Worm (Caenorhabditis elegans) whole organism, late embryonic: ENCODE data around the gene Y26E6A.3.

Experiments
- C08G9.2 ChIP-seq: sonication (generic microtip); optimal IDR thresholded peaks from 2 replicates; lab custom pipeline; 2016; ENCODE audit warnings: mild to moderate bottlenecking, missing genetic modification characterization, moderate library complexity, missing compliant biosample characterization
- C38D4.7 ChIP-seq: fragments of 200-800 bp; sonication (Bioruptor generic); optimal IDR thresholded peaks from 2 replicates; lab custom pipeline; 2018; ENCODE audit warnings: mild to moderate bottlenecking, missing genetic modification characterization, moderate library complexity, missing compliant biosample characterization
- F13H6.1 ChIP-seq: sonication (generic microtip); optimal IDR thresholded peaks from 2 replicates; lab custom pipeline; 2016; ENCODE audit warnings: missing genetic modification characterization, missing compliant biosample characterization
- K09A11.1 ChIP-seq: sonication (generic microtip); optimal IDR thresholded peaks from 2 replicates; lab custom pipeline; 2017; ENCODE audit warnings: antibody characterized with exemption, mild to moderate bottlenecking, missing genetic modification characterization, missing compliant biosample characterization; ENCODE audit not compliant: insufficient read depth
- T23F11.4 ChIP-seq: fragments of 200-800 bp; sonication (Bioruptor generic); optimal IDR thresholded peaks from 2 replicates; lab custom pipeline; 2018; ENCODE audit warnings: mild to moderate bottlenecking, missing genetic modification characterization, missing compliant biosample characterization
- ahr-1 ChIP-seq: sonication (generic microtip); optimal IDR thresholded peaks from 2 replicates; lab custom pipeline; 2016; ENCODE audit warnings: missing genetic modification characterization, missing compliant biosample characterization
- ama-1 ChIP-seq: fragments of 150-350 bp; optimal IDR thresholded peaks from 2 replicates; lab custom pipeline; 2014
- ceh-19 ChIP-seq: fragments of 200-800 bp; sonication (Bioruptor generic); optimal IDR thresholded peaks from 2 replicates; lab custom pipeline; 2018; ENCODE audit warnings: mild to moderate bottlenecking, missing genetic modification characterization, missing compliant biosample characterization
- ceh-2 ChIP-seq: sonication (generic microtip); optimal IDR thresholded peaks from 2 replicates; lab custom pipeline; 2016; ENCODE audit warnings: missing genotype, missing genetic modification characterization, missing compliant biosample characterization
- ceh-22 ChIP-seq: sonication (generic microtip); optimal IDR thresholded peaks from 2 replicates; lab custom pipeline; 2017; ENCODE audit warnings: missing biosample characterization, missing genetic modification characterization
- ceh-31 ChIP-seq: sonication (generic microtip); optimal IDR thresholded peaks from 2 replicates; lab custom pipeline; 2016; ENCODE audit warnings: missing genetic modification characterization, missing compliant biosample characterization
- ceh-34 ChIP-seq: sonication (generic microtip); optimal IDR thresholded peaks from 2 replicates; lab custom pipeline; 2016; ENCODE audit warnings: mild to moderate bottlenecking, missing genetic modification characterization, missing compliant biosample characterization
- ceh-45 ChIP-seq: fragments of 200-800 bp; sonication (Bioruptor generic); IDR thresholded peaks from 2 replicates; pipeline ENCODE4 v1.3.6; 2022; ENCODE audit warnings: missing genetic modification reagents, missing genetic modification characterization, missing compliant biosample characterization
- che-1 ChIP-seq: sonication (generic microtip); optimal IDR thresholded peaks from 2 replicates; lab custom pipeline; 2016; ENCODE audit warnings: mild to moderate bottlenecking, missing genetic modification characterization, missing compliant biosample characterization
- dmd-4 ChIP-seq: sonication (generic microtip); optimal IDR thresholded peaks from 2 replicates; lab custom pipeline; 2016; ENCODE audit warnings: borderline replicate concordance, missing genetic modification characterization, missing compliant biosample characterization
- dve-1 ChIP-seq: sonication (generic microtip); optimal IDR thresholded peaks from 2 replicates; lab custom pipeline; 2017; ENCODE audit warnings: antibody characterized with exemption, mild to moderate bottlenecking, missing genetic modification characterization, missing compliant biosample characterization
- elt-2 ChIP-seq: sonication (generic microtip); optimal IDR thresholded peaks from 2 replicates; lab custom pipeline; 2016; ENCODE audit warnings: missing genetic modification reagents, missing genetic modification characterization, missing compliant biosample characterization
- elt-4 ChIP-seq: sonication (generic microtip); optimal IDR thresholded peaks from 2 replicates; lab custom pipeline; 2016; ENCODE audit warnings: missing genetic modification characterization, missing compliant biosample characterization
- eyg-1 ChIP-seq: sonication (generic microtip); optimal IDR thresholded peaks from 2 replicates; lab custom pipeline; 2016; ENCODE audit warnings: missing genotype, missing genetic modification characterization, missing compliant biosample characterization
- fkh-10 ChIP-seq: fragments of 150-350 bp; optimal IDR thresholded peaks from 2 replicates; lab custom pipeline; 2014; ENCODE audit warnings: missing biosample characterization, missing genetic modification reagents, missing genetic modification characterization
- hlh-13 ChIP-seq: fragments of 200-800 bp; sonication (Bioruptor generic); optimal IDR thresholded peaks from 2 replicates; lab custom pipeline; 2018; ENCODE audit warnings: mild to moderate bottlenecking, missing genetic modification characterization, missing compliant biosample characterization
- hlh-15 ChIP-seq: sonication (generic microtip); optimal IDR thresholded peaks from 2 replicates; lab custom pipeline; 2016; ENCODE audit warnings: missing genetic modification characterization, missing compliant biosample characterization
- hlh-30 ChIP-seq: sonication (generic microtip); optimal IDR thresholded peaks from 2 replicates; lab custom pipeline; 2017; ENCODE audit warnings: antibody characterized with exemption, missing genetic modification characterization, missing compliant biosample characterization; ENCODE audit not compliant: insufficient read depth
- hlh-8 ChIP-seq: sonication (generic microtip); optimal IDR thresholded peaks from 2 replicates; lab custom pipeline; 2016; ENCODE audit warnings: missing genotype, missing genetic modification characterization, missing compliant biosample characterization
- lim-6 ChIP-seq: sonication (generic microtip); optimal IDR thresholded peaks from 2 replicates; lab custom pipeline; 2016; ENCODE audit warnings: missing genetic modification characterization, missing compliant biosample characterization
- lin-11 ChIP-seq: fragments of 200-800 bp; sonication (Bioruptor generic); optimal IDR thresholded peaks from 2 replicates; lab custom pipeline; 2018; ENCODE audit warnings: mild to moderate bottlenecking, missing genetic modification characterization, missing compliant biosample characterization
- nhr-11 ChIP-seq: fragments of 150-350 bp; optimal IDR thresholded peaks from 2 replicates; lab custom pipeline; 2014; ENCODE audit warnings: missing biosample characterization, missing genetic modification characterization
- nhr-232 ChIP-seq: sonication (generic microtip); optimal IDR thresholded peaks from 2 replicates; lab custom pipeline; 2016; ENCODE audit warnings: missing genetic modification characterization, missing compliant biosample characterization
- npax-4 ChIP-seq: sonication (generic microtip); optimal IDR thresholded peaks from 2 replicates; lab custom pipeline; 2016; ENCODE audit warnings: missing genetic modification characterization, missing compliant biosample characterization
- pat-9 ChIP-seq: fragments of 200-800 bp; sonication (Bioruptor generic); optimal IDR thresholded peaks from 2 replicates; lab custom pipeline; 2018; ENCODE audit warnings: mild to moderate bottlenecking, missing genetic modification characterization, moderate library complexity, missing compliant biosample characterization
- pax-1 ChIP-seq: fragments of 150-350 bp; optimal IDR thresholded peaks from 2 replicates; lab custom pipeline; 2014; ENCODE audit warnings: missing biosample characterization, missing genetic modification characterization
- pros-1 ChIP-seq: fragments of 150-350 bp; optimal IDR thresholded peaks from 2 replicates; lab custom pipeline; 2014; ENCODE audit warnings: missing biosample characterization, missing genetic modification reagents, missing genetic modification characterization
- ref-2 ChIP-seq: sonication (generic microtip); optimal IDR thresholded peaks from 2 replicates; lab custom pipeline; 2016; ENCODE audit warnings: missing genetic modification characterization, missing compliant biosample characterization
- sox-4 ChIP-seq: sonication (generic microtip); optimal IDR thresholded peaks from 2 replicates; lab custom pipeline; 2017; ENCODE audit warnings: mild to moderate bottlenecking, missing genetic modification characterization, inconsistent platforms, missing compliant biosample characterization
- unc-3 ChIP-seq, 2 experiments: fragments of 200-800 bp in 1 of 2; sonication (Bioruptor generic) in 1 of 2; sonication (generic microtip) in 1 of 2; conservative IDR thresholded peaks in 1 of 2; optimal IDR thresholded peaks in 1 of 2; 2 replicates each; pipeline versions ENCODE4 v1.3.6 to Lab custom; 2016 to 2022; ENCODE audit warnings: missing compliant biosample characterization in 2 of 2, missing genetic modification characterization in 2 of 2, missing genetic modification reagents in 1 of 2
- unc-42 ChIP-seq: sonication (generic microtip); optimal IDR thresholded peaks from 2 replicates; lab custom pipeline; 2016; ENCODE audit warnings: missing genotype, missing genetic modification characterization, missing compliant biosample characterization
- unc-55 ChIP-seq: sonication (generic microtip); optimal IDR thresholded peaks from 2 replicates; lab custom pipeline; 2017; ENCODE audit warnings: missing biosample characterization, missing genetic modification reagents, missing genetic modification characterization
- unc-86 ChIP-seq: sonication (generic microtip); optimal IDR thresholded peaks from 2 replicates; lab custom pipeline; 2016; ENCODE audit warnings: missing genetic modification characterization, missing compliant biosample characterization
- ztf-16 ChIP-seq: sonication (generic microtip); optimal IDR thresholded peaks from 2 replicates; lab custom pipeline; 2017; ENCODE audit warnings: missing genetic modification characterization, missing compliant biosample characterization

Y26E6A.3 gene

DNA sequence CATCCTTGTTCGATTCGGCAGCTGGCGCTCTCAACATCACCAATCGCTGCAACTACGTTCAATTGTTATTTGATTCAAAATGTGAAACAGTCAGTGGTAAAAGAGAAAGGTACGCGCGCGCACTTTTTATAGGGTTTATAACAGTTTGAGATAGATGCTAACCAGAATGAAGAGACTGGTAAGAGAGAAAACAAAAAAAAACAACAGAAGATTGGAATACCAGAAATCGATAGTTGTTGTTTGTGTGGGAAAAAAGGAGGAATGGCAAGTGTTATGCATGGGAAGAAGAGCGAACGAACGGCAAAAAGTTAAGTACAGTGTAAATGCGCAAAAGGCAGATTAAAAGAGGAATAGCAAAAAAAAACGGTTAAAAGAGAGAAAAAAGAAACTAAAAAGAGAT lies at the start of gene Y26E6A.3:
Gene Y26E6A.3, minus strand, starts transcription at position 101 of the 400 bp plus-strand sequence.
- TF ChIP-seq unc-55 (GFP tag; lab: Kevin White, UChicago) (no peak), npax-4 (tag; lab: Kevin White, UChicago) (no peak), eyg-1 (tag; lab: Kevin White, UChicago) (no peak), pax-1 (no peak), unc-42 (tag; lab: Kevin White, UChicago) (no peak), K09A11.1 (no peak), ama-1 (lab: Kevin White, UChicago) (no peak), elt-2 (tag; lab: Kevin White, UChicago) (no peak), ahr-1 (tag; lab: Kevin White, UChicago) (no peak), unc-86 (tag; lab: Kevin White, UChicago) (no peak), ceh-22 (tag; lab: Kevin White, UChicago) (no peak), fkh-10 (GFP tag; lab: Kevin White, UChicago) (no peak), ref-2 (tag; lab: Kevin White, UChicago) (no peak), nhr-11 (tag; lab: Kevin White, UChicago) (no peak), unc-3 (GFP tag; conservative IDR thresholded peaks at IDR 0.05; lab: Robert Waterston, UW) (no peak), unc-3 (tag; optimal IDR thresholded peaks at IDR 0.05; lab: Kevin White, UChicago) (no peak)

ce11 chrX:13959383-13959782 lies 49.6 kb upstream of the Y26E6A.3 start:
- no peak for TF ChIP-seq sox-4
- TF ChIP-seq T23F11.4 = no peak
- no peak for TF ChIP-seq dmd-4 (tag; lab: Kevin White, UChicago)
- TF ChIP-seq C08G9.2 (tag; lab: Kevin White, UChicago) = no peak
- no peak for TF ChIP-seq lim-6
- TF ChIP-seq ama-1 (lab: Kevin White, UChicago) = no peak
- no peak for TF ChIP-seq hlh-13 (GFP tag; lab: Kevin White, UChicago)
- TF ChIP-seq ceh-45 = no peak
- TF ChIP-seq ceh-31 (tag; lab: Kevin White, UChicago) = no peak
- TF ChIP-seq lin-11 (tag; lab: Kevin White, UChicago) = no peak
- no peak for TF ChIP-seq ceh-2 (tag; lab: Kevin White, UChicago)
- TF ChIP-seq F13H6.1 (tag; lab: Kevin White, UChicago) = no peak
- no peak for TF ChIP-seq elt-4
- TF ChIP-seq che-1 (tag; lab: Kevin White, UChicago) = no peak
- TF ChIP-seq hlh-15 (tag; lab: Kevin White, UChicago) = no peak

- TF ChIP-seq dve-1 (tag; lab: Kevin White, UChicago) = no peak
- no peak for TF ChIP-seq elt-2 (tag; lab: Kevin White, UChicago)
- no peak for TF ChIP-seq ztf-16 (tag; lab: Kevin White, UChicago)
- TF ChIP-seq ceh-2 (tag; lab: Kevin White, UChicago) = no peak
- TF ChIP-seq, all 69 proteins: peak for 0
Measured at ce11 chrX:13958451-13958850, 48.7 kb upstream of the Y26E6A.3 start.

DNA sequence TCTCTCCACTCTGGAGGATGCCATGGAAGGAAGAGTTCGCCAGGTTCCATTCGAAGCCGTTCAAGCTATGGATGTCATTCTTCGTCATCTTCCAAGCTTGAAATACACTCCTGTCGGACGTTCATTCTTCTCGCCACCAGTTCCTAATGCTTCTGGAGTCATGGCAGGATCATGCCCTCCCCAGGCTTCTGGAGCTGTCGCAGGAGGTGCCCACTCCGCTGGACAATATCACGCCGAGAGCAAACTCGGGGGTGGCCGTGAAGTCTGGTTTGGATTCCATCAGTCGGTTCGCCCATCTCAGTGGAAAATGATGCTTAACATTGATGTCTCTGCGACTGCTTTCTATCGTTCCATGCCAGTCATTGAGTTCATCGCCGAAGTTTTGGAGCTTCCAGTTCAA lies 42.6 kb upstream of the Y26E6A.3 start:
- no peak for TF ChIP-seq pros-1 (tag; lab: Kevin White, UChicago)
- no peak for TF ChIP-seq nhr-11 (tag; lab: Kevin White, UChicago)
- TF ChIP-seq ceh-34 (tag; lab: Kevin White, UChicago) = no peak
- TF ChIP-seq nhr-232 (tag; lab: Kevin White, UChicago) = no peak
- no peak for TF ChIP-seq unc-3 (GFP tag; conservative IDR thresholded peaks at IDR 0.05; lab: Robert Waterston, UW)
- no peak for TF ChIP-seq unc-3 (tag; optimal IDR thresholded peaks at IDR 0.05; lab: Kevin White, UChicago)
- no peak for TF ChIP-seq dve-1 (tag; lab: Kevin White, UChicago)
- TF ChIP-seq hlh-30 (tag; lab: Kevin White, UChicago) = no peak
- no peak for TF ChIP-seq C38D4.7 (GFP tag; lab: Kevin White, UChicago)
- TF ChIP-seq hlh-8 (tag; lab: Kevin White, UChicago) = no peak
- TF ChIP-seq pat-9 (tag; lab: Kevin White, UChicago) = no peak
- TF ChIP-seq ceh-19 (GFP tag; lab: Kevin White, UChicago) = no peak
- TF ChIP-seq ceh-2 (tag; lab: Kevin White, UChicago) = no peak
- TF ChIP-seq fkh-10 (GFP tag; lab: Kevin White, UChicago) = no peak
- TF ChIP-seq, all 69 proteins: peak for 0
